Worm (Caenorhabditis elegans) whole organism, midembryonic: ENCODE measurements around the gene srr-8.

ENCODE experiments used
- T22C8.4 ChIP-seq: fragments of 200-800 bp; sonication (Bioruptor generic); IDR thresholded peaks from 2 replicates; pipeline ENCODE4 v1.3.6; 2022; ENCODE audit warnings: missing genetic modification characterization, missing compliant biosample characterization
- cog-1 ChIP-seq: sonication (generic microtip); optimal IDR thresholded peaks from 2 replicates; lab custom pipeline; 2016; ENCODE audit warnings: missing genetic modification characterization, missing compliant biosample characterization
- flt-1 ChIP-seq: fragments of 200-800 bp; sonication (Bioruptor generic); IDR thresholded peaks from 2 replicates; pipeline ENCODE4 v1.3.6; 2022; ENCODE audit warnings: missing genetic modification characterization, missing compliant biosample characterization
- klf-2 ChIP-seq: fragments of 200-800 bp; sonication (Bioruptor generic); conservative IDR thresholded peaks from 2 replicates; pipeline ENCODE4 v1.3.6; 2022; ENCODE audit warnings: missing genetic modification reagents, missing genetic modification characterization, missing compliant biosample characterization
- med-1 ChIP-seq: sonication (generic microtip); optimal IDR thresholded peaks from 2 replicates; lab custom pipeline; 2017; ENCODE audit warnings: missing genetic modification characterization, mild to moderate bottlenecking, missing compliant biosample characterization, antibody characterized with exemption, missing genetic modification reagents; ENCODE audit not compliant: insufficient read depth
- ref-1 ChIP-seq: fragments of 200-800 bp; sonication (Bioruptor generic); conservative IDR thresholded peaks from 2 replicates; pipeline ENCODE4 v1.3.6; 2022; ENCODE audit warnings: missing genetic modification reagents, missing genetic modification characterization, missing compliant biosample characterization
- tab-1 ChIP-seq: fragments of 200-800 bp; sonication (Bioruptor generic); IDR thresholded peaks from 2 replicates; pipeline ENCODE4 v1.3.6; 2022; ENCODE audit warnings: missing genetic modification characterization, missing compliant biosample characterization
- ztf-23 ChIP-seq: fragments of 200-800 bp; sonication (Bioruptor generic); IDR thresholded peaks from 2 replicates; pipeline ENCODE4 v1.3.6; 2022; ENCODE audit warnings: missing genetic modification reagents, missing genetic modification characterization, missing compliant biosample characterization
- ztf-29 ChIP-seq: fragments of 200-800 bp; sonication (Bioruptor generic); IDR thresholded peaks from 2 replicates; pipeline ENCODE4 v1.3.6; 2022; ENCODE audit warnings: missing genetic modification reagents, missing genetic modification characterization, missing compliant biosample characterization

The srr-8 gene

DNA sequence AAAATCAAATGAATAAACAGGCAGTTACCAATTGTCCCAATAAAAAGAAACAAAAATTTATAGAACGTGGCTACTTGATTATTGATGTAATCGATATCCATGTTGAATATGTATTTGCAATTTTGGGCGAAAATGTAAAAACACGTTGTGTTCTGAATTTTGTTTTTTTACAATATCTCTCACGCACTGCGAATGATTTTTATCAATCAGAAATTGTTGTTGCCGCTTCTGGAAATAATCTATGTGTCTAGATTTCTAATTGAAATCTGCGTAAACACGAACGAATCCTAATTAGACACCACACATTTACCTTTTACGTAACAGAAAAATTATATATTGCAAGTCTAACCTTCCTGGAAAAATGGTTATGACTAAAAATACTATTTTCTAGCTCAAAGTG is 18.4 kb upstream of the srr-8 start, which contains the start of gene srsx-13:
Gene srsx-13, minus strand, starts transcription at position 101 of the 400 bp plus-strand sequence.
- no peak for TF ChIP-seq med-1 (GFP tag; lab: Kevin White, UChicago)
- no peak for TF ChIP-seq ztf-29
- TF ChIP-seq klf-2 (GFP tag; lab: Robert Waterston, UW) = no peak
- no peak for TF ChIP-seq tab-1 (GFP tag; lab: Robert Waterston, UW)

- TF ChIP-seq flt-1 (GFP tag; lab: Robert Waterston, UW) = no peak
- no peak for TF ChIP-seq ztf-29
- TF ChIP-seq cog-1 (tag; lab: Kevin White, UChicago) = no peak
- no peak for TF ChIP-seq ref-1 (GFP tag; lab: Robert Waterston, UW)
- TF ChIP-seq ztf-23 (GFP tag; lab: Robert Waterston, UW) = no peak
- TF ChIP-seq med-1 (GFP tag; lab: Kevin White, UChicago) = no peak
- TF ChIP-seq klf-2 (GFP tag; lab: Robert Waterston, UW) = no peak
- no peak for TF ChIP-seq T22C8.4 (GFP tag; lab: Robert Waterston, UW)
- TF ChIP-seq tab-1 (GFP tag; lab: Robert Waterston, UW) = no peak
Measured at ce11 chrV:4987097-4987496, 14.4 kb upstream of the srr-8 start, which contains the start of gene ncx-8. Gene ncx-8, minus strand, starts transcription at chrV:4987197.

DNA sequence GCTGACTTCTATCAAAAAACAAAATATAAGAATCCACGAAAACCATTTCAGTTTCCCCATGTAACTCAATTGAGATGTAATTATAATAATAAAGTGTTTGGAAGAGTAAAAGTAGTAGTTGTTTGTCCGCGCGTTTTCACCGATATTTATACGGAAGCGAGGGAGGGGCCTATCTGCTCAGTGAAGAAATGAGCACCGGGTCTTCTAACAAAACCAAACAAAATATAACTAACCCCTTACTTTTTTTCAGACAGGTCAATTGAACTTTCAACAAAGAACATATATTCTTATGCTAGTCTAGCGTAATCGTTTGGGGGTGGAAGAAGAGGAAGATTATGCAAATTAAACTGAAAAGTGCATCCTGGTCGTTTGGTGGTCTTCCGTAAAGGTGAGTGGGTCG is 6.3 kb upstream of the srr-8 start, which contains the start of gene ncx-9:
Gene ncx-9, minus strand, starts transcription at position 101 of the 400 bp plus-strand sequence.
- TF ChIP-seq T22C8.4 (GFP tag; lab: Robert Waterston, UW) = no peak

- no peak for TF ChIP-seq tab-1 (GFP tag; lab: Robert Waterston, UW)
- no peak for TF ChIP-seq ztf-29
- no peak for TF ChIP-seq T22C8.4 (GFP tag; lab: Robert Waterston, UW)
- no peak for TF ChIP-seq ref-1 (GFP tag; lab: Robert Waterston, UW)
- no peak for TF ChIP-seq flt-1 (GFP tag; lab: Robert Waterston, UW)
- no peak for TF ChIP-seq cog-1 (tag; lab: Kevin White, UChicago)
- no peak for TF ChIP-seq med-1 (GFP tag; lab: Kevin White, UChicago)
- TF ChIP-seq klf-2 (GFP tag; lab: Robert Waterston, UW) = no peak
- TF ChIP-seq ztf-23 (GFP tag; lab: Robert Waterston, UW) = no peak
Measured at ce11 chrV:5000406-5000805, 1.1 kb upstream of the srr-8 start, which contains the start of gene ugt-7. Gene ugt-7, minus strand, starts transcription at chrV:5000566.

ce11 chrV:5012193-5012853 is 10.8 kb downstream of the srr-8 start, which contains the start of gene srr-6:
Gene srr-6, plus strand, starts transcription at chrV:5012803.
- TF ChIP-seq med-1 (GFP tag; lab: Kevin White, UChicago) = no peak
- no peak for TF ChIP-seq tab-1 (GFP tag; lab: Robert Waterston, UW)
- TF ChIP-seq ztf-29 = no peak
- TF ChIP-seq ref-1 (GFP tag; lab: Robert Waterston, UW) = no peak
- no peak for TF ChIP-seq klf-2 (GFP tag; lab: Robert Waterston, UW)
- no peak for TF ChIP-seq T22C8.4 (GFP tag; lab: Robert Waterston, UW)

ce11 chrV:5016728-5017127 is 15.2 kb downstream of the srr-8 start:
- no peak for TF ChIP-seq T22C8.4 (GFP tag; lab: Robert Waterston, UW)
- 0 out of 2 replicates have a peak, but pooled peaks have one; percentile 10 for TF ChIP-seq ztf-29

DNA sequence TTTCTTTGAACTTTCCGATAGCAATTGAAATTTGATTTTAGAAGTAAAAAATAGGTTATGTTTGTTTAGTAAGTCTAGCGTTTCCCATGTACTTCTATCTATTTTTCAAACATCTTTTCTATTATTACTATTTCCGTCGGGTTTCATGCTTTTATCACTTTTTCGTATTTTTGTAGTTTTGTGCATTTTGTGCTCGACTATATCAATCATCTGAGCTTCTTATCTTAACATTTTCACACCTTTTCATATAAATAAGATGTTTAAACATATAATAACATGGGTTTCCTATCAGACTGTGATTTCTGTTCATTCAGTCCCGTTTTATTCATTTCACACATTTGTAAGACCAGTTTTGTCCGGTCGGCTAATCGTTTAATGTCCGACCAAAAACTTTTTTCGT is 16.6 kb downstream of the srr-8 start:
- TF ChIP-seq ztf-29 (no peak), ref-1 (GFP tag; lab: Robert Waterston, UW) (no peak), cog-1 (tag; lab: Kevin White, UChicago) (no peak), flt-1 (GFP tag; lab: Robert Waterston, UW) (no peak), tab-1 (GFP tag; lab: Robert Waterston, UW) (no peak), ztf-23 (GFP tag; lab: Robert Waterston, UW) (no peak), med-1 (GFP tag; lab: Kevin White, UChicago) (no peak), T22C8.4 (GFP tag; lab: Robert Waterston, UW) (no peak), klf-2 (GFP tag; lab: Robert Waterston, UW) (no peak)

DNA sequence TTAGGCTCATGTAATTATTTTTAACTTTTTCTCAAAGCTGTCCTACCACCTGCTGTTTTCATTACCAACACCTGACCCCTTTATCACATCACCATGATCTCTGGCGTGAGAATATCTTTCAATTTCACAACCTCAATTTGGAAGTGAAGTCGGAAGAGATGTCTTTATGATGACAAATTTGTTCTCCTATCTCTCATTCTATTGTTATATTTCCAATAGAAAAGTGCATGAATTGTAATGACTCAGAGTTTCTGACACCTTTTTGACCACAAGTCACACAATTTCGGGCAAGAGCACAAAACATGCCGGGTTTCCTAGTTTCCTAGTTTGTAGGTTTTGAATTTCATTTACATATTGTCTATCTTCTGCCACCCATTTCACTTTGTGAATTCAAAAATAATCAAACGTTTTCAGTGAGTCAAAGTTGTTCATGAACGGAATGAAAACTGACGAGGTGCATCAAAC is 17.4 kb downstream of the srr-8 start, which contains the start of gene srr-4:
Gene srr-4, plus strand, starts transcription at position 415 of the 465 bp plus-strand sequence.
- no peak for TF ChIP-seq ztf-23 (GFP tag; lab: Robert Waterston, UW)
- TF ChIP-seq T22C8.4 (GFP tag; lab: Robert Waterston, UW) = no peak
- TF ChIP-seq med-1 (GFP tag; lab: Kevin White, UChicago) = no peak
- no peak for TF ChIP-seq tab-1 (GFP tag; lab: Robert Waterston, UW)
- no peak for TF ChIP-seq klf-2 (GFP tag; lab: Robert Waterston, UW)
- TF ChIP-seq ref-1 (GFP tag; lab: Robert Waterston, UW) = no peak
- TF ChIP-seq cog-1 (tag; lab: Kevin White, UChicago) = no peak
- no peak for TF ChIP-seq ztf-29
- TF ChIP-seq flt-1 (GFP tag; lab: Robert Waterston, UW) = no peak

- no peak for TF ChIP-seq ztf-23 (GFP tag; lab: Robert Waterston, UW)
- no peak for TF ChIP-seq cog-1 (tag; lab: Kevin White, UChicago)
- TF ChIP-seq klf-2 (GFP tag; lab: Robert Waterston, UW) = no peak
- TF ChIP-seq med-1 (GFP tag; lab: Kevin White, UChicago) = no peak
- TF ChIP-seq tab-1 (GFP tag; lab: Robert Waterston, UW) = no peak
- TF ChIP-seq flt-1 (GFP tag; lab: Robert Waterston, UW) = no peak
- TF ChIP-seq ztf-29 = no peak
- TF ChIP-seq T22C8.4 (GFP tag; lab: Robert Waterston, UW) = no peak
- TF ChIP-seq ref-1 (GFP tag; lab: Robert Waterston, UW) = no peak
Measured at ce11 chrV:5023355-5023754, 21.9 kb downstream of the srr-8 start.
